Fruit fly (Drosophila melanogaster) S2 (cell line): ENCODE measurements around the gene CG7512.

ENCODE experiments used
- CG8478 ChIP-seq: fragments of >200 bp; optimal IDR thresholded peaks from 2 replicates; lab custom pipeline; 2018
- CTCF ChIP-seq, 2 experiments: fragments of >200 bp; optimal IDR thresholded peaks; 2 replicates each; lab custom pipeline; 2018

- TF ChIP-seq CG8478 (lab: Kevin White, UChicago) (no peak), CTCF (optimal IDR thresholded peaks at IDR 0.05; lab: Kevin White, UChicago) (no peak)
Observed at dm6 chr3L:11560885-11561284, 47.4 kb downstream of the CG7512 start.
